Worm (Caenorhabditis elegans) whole organism, L3 larva: ENCODE measurements around the gene rps-1.

Source experiments
- R02D3.7 ChIP-seq: fragments of 150-350 bp; optimal IDR thresholded peaks from 2 replicates; lab custom pipeline; 2014; ENCODE audit warnings: missing biosample characterization, missing genetic modification characterization
- ZK546.5 ChIP-seq: sonication (generic microtip); optimal IDR thresholded peaks from 2 replicates; lab custom pipeline; 2017; ENCODE audit warnings: missing biosample characterization, missing genetic modification characterization
- aly-2 ChIP-seq: fragments of 150-350 bp; optimal IDR thresholded peaks from 2 replicates; lab custom pipeline; 2014; ENCODE audit warnings: missing biosample characterization, missing genetic modification characterization
- ama-1 ChIP-seq: fragments of 150-350 bp; optimal IDR thresholded peaks from 2 replicates; lab custom pipeline; 2018
- ceh-16 ChIP-seq: sonication (generic microtip); optimal IDR thresholded peaks from 2 replicates; lab custom pipeline; 2017; ENCODE audit warnings: missing biosample characterization, missing genetic modification characterization
- ceh-28 ChIP-seq: fragments of 150-350 bp; optimal IDR thresholded peaks from 2 replicates; lab custom pipeline; 2014; ENCODE audit warnings: missing biosample characterization, missing genetic modification reagents, missing genetic modification characterization
- ceh-82 ChIP-seq: fragments of 150-350 bp; optimal IDR thresholded peaks from 2 replicates; lab custom pipeline; 2014; ENCODE audit warnings: missing biosample characterization, missing genetic modification characterization
- ceh-9 ChIP-seq: sonication (generic microtip); optimal IDR thresholded peaks from 2 replicates; lab custom pipeline; 2018; ENCODE audit warnings: missing biosample characterization, missing genetic modification characterization
- daf-12 ChIP-seq: fragments of 150-350 bp; optimal IDR thresholded peaks from 2 replicates; lab custom pipeline; 2014; ENCODE audit warnings: missing biosample characterization, missing genetic modification reagents, missing genetic modification characterization
- egl-27 ChIP-seq: sonication (generic microtip); optimal IDR thresholded peaks from 4 replicates; lab custom pipeline; 2017; ENCODE audit warnings: missing biosample characterization, missing genetic modification reagents, missing genetic modification characterization
- egl-5 ChIP-seq: fragments of 150-350 bp; optimal IDR thresholded peaks from 2 replicates; lab custom pipeline; 2017; ENCODE audit warnings: missing biosample characterization, missing genetic modification reagents, missing genetic modification characterization, inconsistent platforms
- elt-1 ChIP-seq: fragments of 150-350 bp; optimal IDR thresholded peaks from 2 replicates; lab custom pipeline; 2014; ENCODE audit warnings: missing biosample characterization, missing genetic modification characterization
- elt-2 ChIP-seq: sonication (generic microtip); optimal IDR thresholded peaks from 2 replicates; lab custom pipeline; 2016; ENCODE audit warnings: missing genetic modification reagents, mild to moderate bottlenecking, missing genetic modification characterization, missing compliant biosample characterization
- elt-3 ChIP-seq, 3 experiments: fragments of 150-350 bp in 1 of 3; sonication (generic microtip) in 2 of 3; optimal IDR thresholded peaks; 2 replicates in 2 of 3; 4 replicates in 1 of 3; lab custom pipeline; 2014 to 2017; ENCODE audit warnings: missing biosample characterization in 3 of 3, missing genetic modification characterization in 3 of 3
- eor-1 ChIP-seq, 2 experiments: fragments of 150-350 bp; optimal IDR thresholded peaks; 2 replicates each; lab custom pipeline; 2014 to 2018; ENCODE audit warnings: missing biosample characterization in 2 of 2, missing genetic modification characterization in 2 of 2
- fkh-10 ChIP-seq: sonication (generic microtip); optimal IDR thresholded peaks from 2 replicates; lab custom pipeline; 2017; ENCODE audit warnings: missing biosample characterization, missing genetic modification reagents, missing genetic modification characterization
- fkh-2 ChIP-seq: fragments of 150-350 bp; optimal IDR thresholded peaks from 2 replicates; lab custom pipeline; 2014; ENCODE audit warnings: missing biosample characterization, missing genetic modification reagents, missing genetic modification characterization
- fos-1 ChIP-seq: fragments of 150-350 bp; optimal IDR thresholded peaks from 2 replicates; lab custom pipeline; 2014; ENCODE audit warnings: missing biosample characterization, missing genetic modification characterization
- hmg-11 ChIP-seq: sonication (generic microtip); optimal IDR thresholded peaks from 2 replicates; lab custom pipeline; 2016; ENCODE audit warnings: missing genetic modification characterization, missing compliant biosample characterization
- jun-1 ChIP-seq: fragments of 150-350 bp; optimal IDR thresholded peaks from 2 replicates; lab custom pipeline; 2014; ENCODE audit warnings: missing biosample characterization, missing genetic modification reagents, missing genetic modification characterization
- lin-15B ChIP-seq: fragments of 150-350 bp; optimal IDR thresholded peaks from 2 replicates; lab custom pipeline; 2014; ENCODE audit warnings: missing biosample characterization, missing genetic modification characterization
- lin-39 ChIP-seq: fragments of 150-350 bp; optimal IDR thresholded peaks from 2 replicates; lab custom pipeline; 2018; ENCODE audit warnings: missing biosample characterization, missing genetic modification reagents, missing genetic modification characterization
- lsy-12 ChIP-seq: sonication (generic microtip); optimal IDR thresholded peaks from 2 replicates; lab custom pipeline; 2016; ENCODE audit warnings: mild to moderate bottlenecking, missing genetic modification characterization, missing compliant biosample characterization
- mdl-1 ChIP-seq: fragments of 150-350 bp; optimal IDR thresholded peaks from 2 replicates; lab custom pipeline; 2014; ENCODE audit warnings: missing biosample characterization, missing genetic modification characterization
- mml-1 ChIP-seq: fragments of 150-350 bp; sonication (generic microtip); optimal IDR thresholded peaks from 3 replicates; lab custom pipeline; 2014; ENCODE audit warnings: missing biosample characterization, missing genetic modification characterization
- nfya-1 ChIP-seq: sonication (generic microtip); optimal IDR thresholded peaks from 2 replicates; lab custom pipeline; 2017; ENCODE audit warnings: missing genetic modification characterization, mild to moderate bottlenecking, missing compliant biosample characterization, antibody characterized with exemption, moderate library complexity; ENCODE audit not compliant: insufficient read depth
- nhr-11 ChIP-seq: fragments of 150-350 bp; optimal IDR thresholded peaks from 2 replicates; lab custom pipeline; 2014; ENCODE audit warnings: missing biosample characterization, missing genetic modification characterization
- nhr-12 ChIP-seq: fragments of 150-350 bp; optimal IDR thresholded peaks from 2 replicates; lab custom pipeline; 2014; ENCODE audit warnings: missing biosample characterization, missing genetic modification characterization
- nhr-23 ChIP-seq: fragments of 150-350 bp; optimal IDR thresholded peaks from 2 replicates; lab custom pipeline; 2014; ENCODE audit warnings: missing biosample characterization, missing genetic modification reagents, missing genetic modification characterization
- nhr-237 ChIP-seq: fragments of 150-350 bp; optimal IDR thresholded peaks from 2 replicates; lab custom pipeline; 2014; ENCODE audit warnings: missing biosample characterization, missing genetic modification characterization
- nhr-25 ChIP-seq: sonication (generic microtip); optimal IDR thresholded peaks from 2 replicates; lab custom pipeline; 2017; ENCODE audit warnings: missing biosample characterization, missing genetic modification characterization
- nhr-28 ChIP-seq: fragments of 150-350 bp; optimal IDR thresholded peaks from 2 replicates; lab custom pipeline; 2014; ENCODE audit warnings: missing biosample characterization, missing genetic modification characterization
- nhr-43 ChIP-seq: sonication (generic microtip); optimal IDR thresholded peaks from 2 replicates; lab custom pipeline; 2016; ENCODE audit warnings: mild to moderate bottlenecking, missing genetic modification characterization, missing compliant biosample characterization; ENCODE audit not compliant: poor library complexity, severe bottlenecking
- nhr-67 ChIP-seq: fragments of 150-350 bp; optimal IDR thresholded peaks from 2 replicates; lab custom pipeline; 2014; ENCODE audit warnings: missing biosample characterization, missing genetic modification characterization
- nhr-76 ChIP-seq: fragments of 150-350 bp; sonication (generic microtip); optimal IDR thresholded peaks from 5 replicates; lab custom pipeline; 2014; ENCODE audit warnings: missing biosample characterization, missing genetic modification characterization
- nhr-77 ChIP-seq: fragments of 150-350 bp; optimal IDR thresholded peaks from 2 replicates; lab custom pipeline; 2014; ENCODE audit warnings: missing biosample characterization, missing genetic modification characterization
- pha-4 ChIP-seq: fragments of 150-350 bp; optimal IDR thresholded peaks from 2 replicates; lab custom pipeline; 2014; ENCODE audit warnings: missing biosample characterization, missing genetic modification reagents, missing genetic modification characterization
- pqm-1 ChIP-seq: fragments of 150-350 bp; optimal IDR thresholded peaks from 2 replicates; lab custom pipeline; 2017; ENCODE audit warnings: missing biosample characterization, missing genetic modification characterization, inconsistent platforms
- sea-2 ChIP-seq: fragments of 150-350 bp; sonication (generic microtip); optimal IDR thresholded peaks from 4 replicates; lab custom pipeline; 2014; ENCODE audit warnings: missing biosample characterization, missing genetic modification reagents, missing genetic modification characterization
- skn-1 ChIP-seq: fragments of 150-350 bp; optimal IDR thresholded peaks from 2 replicates; lab custom pipeline; 2014; ENCODE audit warnings: missing biosample characterization, missing genetic modification characterization
- snpc-4 ChIP-seq: fragments of 150-350 bp; optimal IDR thresholded peaks from 2 replicates; lab custom pipeline; 2014; ENCODE audit warnings: missing biosample characterization, missing genetic modification characterization
- tbx-2 ChIP-seq: sonication (generic microtip); optimal IDR thresholded peaks from 2 replicates; lab custom pipeline; 2016; ENCODE audit warnings: mild to moderate bottlenecking, missing genetic modification characterization, missing compliant biosample characterization
- unc-39 ChIP-seq: sonication (generic microtip); optimal IDR thresholded peaks from 4 replicates; lab custom pipeline; 2017; ENCODE audit warnings: missing biosample characterization, missing genetic modification characterization
- unc-62 ChIP-seq: fragments of 150-350 bp; sonication (generic microtip); optimal IDR thresholded peaks from 4 replicates; lab custom pipeline; 2014; ENCODE audit warnings: missing biosample characterization, missing genetic modification reagents, missing genetic modification characterization
- zag-1 ChIP-seq: fragments of 150-350 bp; optimal IDR thresholded peaks from 2 replicates; lab custom pipeline; 2014; ENCODE audit warnings: missing biosample characterization, missing genetic modification characterization
- ztf-11 ChIP-seq: fragments of 150-350 bp; optimal IDR thresholded peaks from 2 replicates; lab custom pipeline; 2014; ENCODE audit warnings: missing biosample characterization, missing genetic modification characterization
- ztf-4 ChIP-seq: fragments of 150-350 bp; optimal IDR thresholded peaks from 2 replicates; lab custom pipeline; 2014; ENCODE audit warnings: missing biosample characterization, missing genetic modification characterization

rps-1 gene

DNA sequence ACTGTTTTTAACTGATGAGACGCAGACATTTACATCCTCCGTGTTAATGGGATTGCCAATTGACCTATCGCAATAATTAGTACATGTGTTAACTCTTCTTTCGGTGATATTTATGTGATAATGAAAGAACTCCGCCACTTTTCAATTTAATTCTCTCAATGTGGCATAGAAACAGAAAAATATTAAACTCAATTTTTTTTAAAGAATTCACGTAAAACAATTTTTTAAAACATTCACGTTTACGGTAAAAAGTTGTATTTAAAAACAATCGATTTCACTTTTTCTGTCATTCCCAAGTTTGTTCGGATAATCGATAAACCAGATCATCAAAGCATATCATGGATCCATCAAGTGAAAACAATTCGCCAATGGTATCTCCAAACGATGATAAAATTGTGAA, 6.9 kb upstream of the rps-1 start, which contains the start of gene mstr-2:
TSS of gene mstr-2 (plus strand) at position 301 of the 400 bp plus-strand sequence.
- TF ChIP-seq pha-4 (tag; lab: Kevin White, UChicago) (no peak), R02D3.7 (tag; lab: Kevin White, UChicago) (no peak), ceh-28 (no peak), nhr-11 (no peak), sea-2 (GFP tag; lab: Kevin White, UChicago) (no peak), nhr-23 (tag; lab: Kevin White, UChicago) (no peak), ceh-16 (tag; lab: Kevin White, UChicago) (no peak), nfya-1 (tag; lab: Kevin White, UChicago) (no peak), unc-62 (GFP tag; lab: Kevin White, UChicago) (no peak), ztf-11 (no peak), zag-1 (no peak), fkh-2 (tag; lab: Kevin White, UChicago) (no peak), nhr-237 (tag; lab: Kevin White, UChicago) (no peak), mdl-1 (tag; lab: Kevin White, UChicago) (no peak), lsy-12 (tag; lab: Kevin White, UChicago) (no peak), fos-1 (tag; lab: Kevin White, UChicago) (no peak), daf-12 (no peak)

DNA sequence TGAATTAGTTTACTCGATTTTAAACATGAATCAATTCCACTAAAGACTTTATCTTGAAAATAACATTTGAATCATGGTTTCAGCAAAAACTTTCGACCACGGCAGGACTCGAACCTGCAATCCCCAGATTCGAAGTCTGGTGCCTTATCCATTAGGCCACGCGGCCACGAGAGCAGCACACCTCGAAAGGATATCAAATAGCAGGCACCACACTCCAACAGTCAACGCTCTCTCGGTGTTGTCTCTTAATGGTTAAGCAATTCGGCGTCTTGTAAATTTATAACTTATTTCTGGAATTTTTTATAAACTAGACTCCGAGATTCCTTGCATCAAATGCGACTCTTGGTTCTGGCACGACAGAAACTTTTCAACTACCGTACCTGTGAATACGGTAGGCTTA, 4.9 kb upstream of the rps-1 start:
- TF ChIP-seq unc-62 (GFP tag; lab: Kevin White, UChicago) (no peak), skn-1 (tag; lab: Kevin White, UChicago) (no peak), nhr-76 (tag; lab: Kevin White, UChicago) (no peak), mml-1 (tag; lab: Kevin White, UChicago) (no peak), egl-27 (tag; lab: Kevin White, UChicago) (peak; percentile 11), ceh-82 (tag; lab: Kevin White, UChicago) (no peak), nhr-25 (no peak), ama-1 (lab: Kevin White, UChicago) (peak; percentile 46), nhr-67 (tag; lab: Kevin White, UChicago) (no peak), zag-1 (no peak), pha-4 (tag; lab: Kevin White, UChicago) (peak; percentile 40), ceh-28 (no peak), fkh-2 (tag; lab: Kevin White, UChicago) (no peak), eor-1 (tag; optimal IDR thresholded peaks at IDR 0.05; lab: Kevin White, UChicago) (no peak), ceh-16 (tag; lab: Kevin White, UChicago) (no peak), snpc-4 (tag; lab: Kevin White, UChicago) (peak; percentile 28), mdl-1 (tag; lab: Kevin White, UChicago) (no peak), fkh-10 (GFP tag; lab: Kevin White, UChicago) (no peak), aly-2 (tag; lab: Kevin White, UChicago) (no peak), elt-2 (tag; lab: Kevin White, UChicago) (peak; percentile 48), egl-5 (tag; lab: Kevin White, UChicago) (no peak), jun-1 (tag; lab: Kevin White, UChicago) (peak; percentile 18), nfya-1 (tag; lab: Kevin White, UChicago) (peak; percentile 60), lsy-12 (tag; lab: Kevin White, UChicago) (peak; percentile 89), pqm-1 (tag; lab: Kevin White, UChicago) (peak; percentile 8), daf-12 (no peak), nhr-237 (tag; lab: Kevin White, UChicago) (no peak), ztf-11 (no peak), unc-39 (tag; lab: Kevin White, UChicago) (no peak), tbx-2 (tag; lab: Kevin White, UChicago) (peak; percentile 52), sea-2 (GFP tag; lab: Kevin White, UChicago) (no peak), nhr-23 (tag; lab: Kevin White, UChicago) (peak; percentile 56), elt-3 (tag; optimal IDR thresholded peaks at IDR 0.05; lab: Kevin White, UChicago) (no peak), ztf-4 (tag; lab: Kevin White, UChicago) (no peak), nhr-28 (tag; lab: Kevin White, UChicago) (no peak), lin-39 (tag; lab: Kevin White, UChicago) (peak; percentile 28), hmg-11 (tag; lab: Kevin White, UChicago) (no peak), R02D3.7 (tag; lab: Kevin White, UChicago) (no peak), nhr-11 (no peak), nhr-12 (tag; lab: Kevin White, UChicago) (no peak), nhr-77 (tag; lab: Kevin White, UChicago) (no peak), nhr-43 (tag; lab: Kevin White, UChicago) (peak; percentile 78), ceh-9 (tag; lab: Kevin White, UChicago) (no peak), lin-15B (tag; lab: Kevin White, UChicago) (peak; percentile 31), elt-1 (no peak), ZK546.5 (tag; lab: Kevin White, UChicago) (no peak), fos-1 (tag; lab: Kevin White, UChicago) (no peak)
- TF ChIP-seq, all 47 proteins: peak for 14
